Fruit fly (Drosophila melanogaster): Measurements from ENCODE around the gene CG12170.

Gene CG12170

dm6 chr3R:5686049-5686757 is 49.2 kb downstream of the CG12170 start (continued):
- TF ChIP-seq Sox15 (GFP tag; optimal IDR thresholded peaks at IDR 0.05) (no peak), CG4318 (GFP tag; optimal IDR thresholded peaks at IDR 0.05) (peak; percentile 19), acj6 (GFP tag; optimal IDR thresholded peaks at IDR 0.05) (peak; percentile 8), fd85E (GFP tag; optimal IDR thresholded peaks at IDR 0.05) (no peak), CG8319 (GFP tag; optimal IDR thresholded peaks at IDR 0.05) (no peak), Hr4 (GFP tag; optimal IDR thresholded peaks at IDR 0.05) (peak; percentile 57), Met (GFP tag; optimal IDR thresholded peaks at IDR 0.05) (peak; percentile 52), dsx (GFP tag; optimal IDR thresholded peaks at IDR 0.05; ENCODE audit: poor library complexity, severe bottlenecking) (peak; percentile 42), Sox102F (GFP tag; optimal IDR thresholded peaks at IDR 0.05) (peak; percentile 42), CG11294 (GFP tag; IDR thresholded peaks at IDR 0.05) (no peak), CG11762 (GFP tag; optimal IDR thresholded peaks at IDR 0.05; ENCODE audit: insufficient read depth) (no peak), fd59A (GFP tag; optimal IDR thresholded peaks at IDR 0.05) (peak; percentile 16), Gug (GFP tag; IDR thresholded peaks at IDR 0.05) (peak; percentile 31; the same call in 1 of the 2 replicates), CG6792 (GFP tag; optimal IDR thresholded peaks at IDR 0.05) (peak; percentile 44), CG9139 (GFP tag; optimal IDR thresholded peaks at IDR 0.05) (peak; percentile 23), net (GFP tag; optimal IDR thresholded peaks at IDR 0.05) (no peak), Smox (GFP tag; optimal IDR thresholded peaks at IDR 0.05) (peak; percentile 52), CG3919 (GFP tag; optimal IDR thresholded peaks at IDR 0.05) (peak; percentile 36), CG8632 (GFP tag; optimal IDR thresholded peaks at IDR 0.05) (peak; percentile 2), salr (GFP tag; optimal IDR thresholded peaks at IDR 0.05) (no peak), Lpt (GFP tag; optimal IDR thresholded peaks at IDR 0.05) (no peak), CG6276 (GFP tag; optimal IDR thresholded peaks at IDR 0.05) (peak; percentile 25), Sox14 (GFP tag; optimal IDR thresholded peaks at IDR 0.05) (peak; percentile 54), Hr38 (GFP tag; optimal IDR thresholded peaks at IDR 0.05) (no peak), vri (GFP tag; optimal IDR thresholded peaks at IDR 0.05) (peak; percentile 12), cyc (GFP tag; optimal IDR thresholded peaks at IDR 0.05) (peak; percentile 50), Eip93F (GFP tag; optimal IDR thresholded peaks at IDR 0.05) (no peak), OdsH (GFP tag; optimal IDR thresholded peaks at IDR 0.05) (peak; percentile 30), CG8119 (GFP tag; IDR thresholded peaks at IDR 0.05) (0 out of 3 replicates have a peak, but pooled peaks have one; percentile 35), CG10631 (GFP tag; optimal IDR thresholded peaks at IDR 0.05) (peak; percentile 39), eg (GFP tag; IDR thresholded peaks at IDR 0.05) (0 out of 3 replicates have a peak, but pooled peaks have one; percentile 47), CG34406 (GFP tag; optimal IDR thresholded peaks at IDR 0.05) (peak; percentile 25), dac (GFP tag; optimal IDR thresholded peaks at IDR 0.05) (no peak)

Measured in whole organism, prepupa.